Fruit fly (Drosophila melanogaster) whole organism, wandering third instar larva: ENCODE results near the gene CG3106.

Experiments used
- Abd-B ChIP-seq: fragments of >200 bp; optimal IDR thresholded peaks from 2 replicates; lab custom pipeline; 2017; ENCODE audit warnings: missing biosample characterization, missing genetic modification characterization
- CG32264 ChIP-seq: fragments of 200-800 bp; sonication (Bioruptor generic); optimal IDR thresholded peaks from 2 replicates; lab custom pipeline; 2016; ENCODE audit warnings: missing biosample characterization, missing genetic modification characterization
- CG9705 ChIP-seq: fragments of 200-800 bp; sonication (Bioruptor generic); optimal IDR thresholded peaks from 2 replicates; lab custom pipeline; 2018; ENCODE audit warnings: missing biosample characterization, mild to moderate bottlenecking, missing genetic modification characterization
- CrebA ChIP-seq: fragments of 200-800 bp; sonication (Bioruptor generic); optimal IDR thresholded peaks from 2 replicates; lab custom pipeline; 2016; ENCODE audit warnings: missing biosample characterization, mild to moderate bottlenecking, missing genetic modification characterization, borderline replicate concordance
- Dfd ChIP-seq: fragments of >200 bp; optimal IDR thresholded peaks from 2 replicates; lab custom pipeline; 2017; ENCODE audit warnings: missing biosample characterization, missing genetic modification characterization
- Dif ChIP-seq: fragments of 200-275, 200-300 bp; sonication (Bioruptor generic); optimal IDR thresholded peaks from 2 replicates; lab custom pipeline; 2018; ENCODE audit warnings: missing biosample characterization, missing genetic modification characterization; ENCODE audit not compliant: partially characterized antibody
- GATAd ChIP-seq: sonication (Bioruptor generic); optimal IDR thresholded peaks from 2 replicates; lab custom pipeline; 2016; ENCODE audit warnings: missing biosample characterization, missing genetic modification characterization
- HLH106 ChIP-seq: fragments of 200-800 bp; optimal IDR thresholded peaks from 3 replicates; lab custom pipeline; 2019; ENCODE audit warnings: missing biosample characterization, mild to moderate bottlenecking, missing genetic modification characterization, moderate library complexity
- Hnf4 ChIP-seq: fragments of 200-800 bp; sonication (Bioruptor generic); optimal IDR thresholded peaks from 2 replicates; lab custom pipeline; 2016; ENCODE audit warnings: missing biosample characterization, mild to moderate bottlenecking, missing genetic modification characterization
- Hr78 ChIP-seq: fragments of >200 bp; optimal IDR thresholded peaks from 2 replicates; lab custom pipeline; 2017; ENCODE audit warnings: missing biosample characterization, missing genetic modification characterization
- Hr83 ChIP-seq: fragments of 200-300 bp; sonication (Bioruptor generic); optimal IDR thresholded peaks from 2 replicates; lab custom pipeline; 2016; ENCODE audit warnings: missing biosample characterization, mild to moderate bottlenecking, missing genetic modification characterization, moderate library complexity; ENCODE audit not compliant: poor library complexity, severe bottlenecking
- Jra ChIP-seq: sonication (Bioruptor generic); optimal IDR thresholded peaks from 2 replicates; lab custom pipeline; 2016; ENCODE audit warnings: missing biosample characterization, missing genetic modification characterization
- Mio ChIP-seq: sonication (Bioruptor generic); optimal IDR thresholded peaks from 2 replicates; lab custom pipeline; 2016; ENCODE audit warnings: missing biosample characterization, missing genetic modification characterization
- Myc ChIP-seq: fragments of >200 bp; optimal IDR thresholded peaks from 2 replicates; lab custom pipeline; 2017
- N ChIP-seq: fragments of >200 bp; optimal IDR thresholded peaks from 2 replicates; lab custom pipeline; 2018; ENCODE audit warnings: missing biosample characterization, missing external identifiers, missing genetic modification characterization
- OdsH ChIP-seq: fragments of 200-800 bp; sonication (Bioruptor generic); optimal IDR thresholded peaks from 2 replicates; lab custom pipeline; 2016; ENCODE audit warnings: missing biosample characterization, mild to moderate bottlenecking, missing genetic modification characterization
- Rel ChIP-seq, 2 experiments: fragments of 200-800 bp; sonication (Bioruptor generic) in 1 of 2; optimal IDR thresholded peaks; 2 replicates in 1 of 2; 3 replicates in 1 of 2; lab custom pipeline; 2016 to 2019; ENCODE audit warnings: mild to moderate bottlenecking in 2 of 2, missing biosample characterization in 2 of 2, missing genetic modification characterization in 2 of 2, moderate library complexity in 1 of 2
- Sp1 ChIP-seq: fragments of 200-800 bp; sonication (Bioruptor generic); optimal IDR thresholded peaks from 3 replicates; lab custom pipeline; 2019; ENCODE audit warnings: missing biosample characterization, mild to moderate bottlenecking, missing genetic modification characterization, moderate library complexity
- Vsx2 ChIP-seq: fragments of 200-300, 225-300 bp; sonication (Bioruptor generic); optimal IDR thresholded peaks from 2 replicates; lab custom pipeline; 2018; ENCODE audit warnings: missing biosample characterization, missing genetic modification characterization; ENCODE audit not compliant: partially characterized antibody
- br ChIP-seq: fragments of 200-800 bp; sonication (Bioruptor generic); optimal IDR thresholded peaks from 2 replicates; lab custom pipeline; 2016; ENCODE audit warnings: missing biosample characterization, missing genetic modification characterization
- brk ChIP-seq: fragments of 200-800 bp; sonication (Bioruptor generic); optimal IDR thresholded peaks from 2 replicates; lab custom pipeline; 2016; ENCODE audit warnings: missing biosample characterization, mild to moderate bottlenecking, missing genetic modification characterization
- dl ChIP-seq, 2 experiments: fragments of 175-275, 200-275 bp in 1 of 2; fragments of 200-275 bp in 1 of 2; sonication (Bioruptor generic); optimal IDR thresholded peaks; lab custom pipeline; 2018; ENCODE audit warnings: mild to moderate bottlenecking in 2 of 2, missing biosample characterization in 2 of 2, missing genetic modification characterization in 2 of 2, moderate library complexity in 2 of 2; ENCODE audit not compliant: partially characterized antibody in 2 of 2, insufficient read depth in 1 of 2
- dmrt93B ChIP-seq: fragments of 200-800 bp; sonication (Bioruptor generic); optimal IDR thresholded peaks from 2 replicates; lab custom pipeline; 2018; ENCODE audit warnings: missing biosample characterization, mild to moderate bottlenecking, missing genetic modification characterization
- dsf ChIP-seq: sonication (Bioruptor generic); optimal IDR thresholded peaks from 2 replicates; lab custom pipeline; 2016; ENCODE audit warnings: missing biosample characterization, missing genetic modification characterization, borderline replicate concordance
- ey ChIP-seq: fragments of 200-800 bp; sonication (Bioruptor generic); optimal IDR thresholded peaks from 2 replicates; lab custom pipeline; 2016; ENCODE audit warnings: missing biosample characterization, missing genetic modification characterization
- foxo ChIP-seq, 2 experiments: fragments of 200-800 bp; sonication (Bioruptor generic); optimal IDR thresholded peaks; 2 replicates in 1 of 2; 3 replicates in 1 of 2; lab custom pipeline; 2016 to 2017; ENCODE audit warnings: missing biosample characterization in 2 of 2, missing genetic modification characterization in 2 of 2
- fru ChIP-seq: fragments of 200-800 bp; sonication (Bioruptor generic); optimal IDR thresholded peaks from 3 replicates; lab custom pipeline; 2016; ENCODE audit warnings: missing biosample characterization, mild to moderate bottlenecking, missing genetic modification characterization
- h ChIP-seq: fragments of 200-800 bp; sonication (Bioruptor generic); optimal IDR thresholded peaks from 3 replicates; lab custom pipeline; 2016; ENCODE audit warnings: missing biosample characterization, mild to moderate bottlenecking, missing genetic modification characterization
- jim ChIP-seq: fragments of 175-275, 200-325 bp; sonication (Bioruptor generic); optimal IDR thresholded peaks from 2 replicates; lab custom pipeline; 2016; ENCODE audit warnings: missing biosample characterization, mild to moderate bottlenecking, missing genetic modification characterization
- lola ChIP-seq: fragments of >200 bp; optimal IDR thresholded peaks from 2 replicates; lab custom pipeline; 2017; ENCODE audit warnings: missing biosample characterization, missing genetic modification characterization
- pan ChIP-seq: fragments of >200 bp; optimal IDR thresholded peaks from 2 replicates; lab custom pipeline; 2017
- psq ChIP-seq: fragments of 200-800 bp; sonication (Bioruptor generic); optimal IDR thresholded peaks from 3 replicates; lab custom pipeline; 2017; ENCODE audit warnings: missing biosample characterization, mild to moderate bottlenecking, missing genetic modification characterization, moderate library complexity
- rgr ChIP-seq: fragments of 200-800 bp; sonication (Bioruptor generic); optimal IDR thresholded peaks from 3 replicates; lab custom pipeline; 2016; ENCODE audit warnings: missing biosample characterization, mild to moderate bottlenecking, missing genetic modification characterization
- sage ChIP-seq: fragments of 200-800 bp; sonication (Bioruptor generic); optimal IDR thresholded peaks from 2 replicates; lab custom pipeline; 2016; ENCODE audit warnings: missing biosample characterization, mild to moderate bottlenecking, missing genetic modification characterization
- sv ChIP-seq: fragments of 200-800 bp; sonication (Bioruptor generic); optimal IDR thresholded peaks from 3 replicates; lab custom pipeline; 2016; ENCODE audit warnings: missing biosample characterization, missing genetic modification characterization
- tai ChIP-seq: sonication (Bioruptor generic); optimal IDR thresholded peaks from 2 replicates; lab custom pipeline; 2016; ENCODE audit warnings: missing biosample characterization, missing genetic modification characterization
- usp ChIP-seq: fragments of >200 bp; optimal IDR thresholded peaks from 2 replicates; lab custom pipeline; 2017; ENCODE audit warnings: missing biosample characterization, missing genetic modification characterization
- woc ChIP-seq: sonication (Bioruptor generic); optimal IDR thresholded peaks from 2 replicates; lab custom pipeline; 2016; ENCODE audit warnings: missing biosample characterization, mild to moderate bottlenecking, missing genetic modification characterization

CG3106 gene

dm6 chrX:9644828-9645227 lies 17.9 kb downstream of the CG3106 start:
- TF ChIP-seq foxo (GFP tag; optimal IDR thresholded peaks at IDR 0.05; lab: Kevin White, UChicago) (no peak), sv (no peak), Hnf4 (GFP tag; lab: Kevin White, UChicago) (no peak), usp (GFP tag; lab: Kevin White, UChicago) (no peak), Myc (lab: Kevin White, UChicago) (no peak), Mio (GFP tag; lab: Kevin White, UChicago) (no peak), Hr83 (GFP tag; lab: Kevin White, UChicago) (no peak)

dm6 chrX:9641184-9641772 lies 21.4 kb downstream of the CG3106 start:
- TF ChIP-seq dmrt93B (GFP tag; lab: Kevin White, UChicago) (peak; percentile 29), CG32264 (no peak), CrebA (GFP tag; lab: Kevin White, UChicago) (no peak), rgr (GFP tag; lab: Kevin White, UChicago) (peak; percentile 74), Sp1 (GFP tag; lab: Kevin White, UChicago) (peak; percentile 67), OdsH (GFP tag; lab: Kevin White, UChicago) (peak; percentile 56), pan (lab: Kevin White, UChicago) (no peak), usp (GFP tag; lab: Kevin White, UChicago) (no peak), Dif (GFP tag; lab: Kevin White, UChicago) (no peak), ey (GFP tag; lab: Kevin White, UChicago) (peak; percentile 38), h (GFP tag; lab: Kevin White, UChicago) (peak; percentile 12), foxo (GFP tag; optimal IDR thresholded peaks at IDR 0.05; lab: Kevin White, UChicago) (peak in 1 of 2 experiments; percentile 52), CG9705 (GFP tag; lab: Kevin White, UChicago) (no peak), Hr83 (GFP tag; lab: Kevin White, UChicago) (no peak), psq (peak; percentile 39), fru (GFP tag; lab: Kevin White, UChicago) (peak; percentile 43), Jra (GFP tag; lab: Kevin White, UChicago) (no peak), lola (GFP tag; lab: Kevin White, UChicago) (no peak), Dfd (GFP tag; lab: Kevin White, UChicago) (no peak), HLH106 (tag; lab: Kevin White, UChicago) (peak; percentile 67), dl (GFP tag; optimal IDR thresholded peaks at IDR 0.05; lab: Kevin White, UChicago; ENCODE audit: insufficient read depth in 1 of 2, partially characterized antibody in 2 of 2) (no peak), Myc (lab: Kevin White, UChicago) (no peak)

DNA sequence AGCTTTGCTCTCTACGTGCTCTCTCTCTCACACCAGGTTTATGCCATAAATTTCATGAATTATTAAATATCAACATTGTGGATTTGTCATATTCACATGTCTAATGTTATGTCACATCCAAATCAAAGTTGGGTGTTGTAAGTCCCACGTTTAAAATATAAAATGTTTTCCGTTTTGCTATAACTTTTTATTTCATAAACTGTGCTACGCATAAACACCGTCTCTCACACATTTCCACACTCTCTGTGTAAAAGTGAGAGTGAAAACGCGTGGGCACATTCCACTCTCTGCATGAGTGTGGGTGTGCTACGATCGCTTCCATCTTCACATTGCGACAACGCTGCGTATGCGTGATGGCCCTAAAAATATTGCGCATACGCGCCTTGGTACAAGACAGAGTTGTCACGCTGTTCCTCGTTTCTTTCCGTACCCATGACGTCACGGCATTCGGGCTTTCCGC lies 22.0 kb downstream of the CG3106 start:
- TF ChIP-seq HLH106 (tag; lab: Kevin White, UChicago) (peak; percentile 95), dsf (GFP tag; lab: Kevin White, UChicago) (peak; percentile 57), CrebA (GFP tag; lab: Kevin White, UChicago) (peak; percentile 67), CG9705 (GFP tag; lab: Kevin White, UChicago) (peak; percentile 93), lola (GFP tag; lab: Kevin White, UChicago) (no peak), pan (lab: Kevin White, UChicago) (no peak), sv (peak; percentile 93), jim (no peak), dmrt93B (GFP tag; lab: Kevin White, UChicago) (peak; percentile 83), Sp1 (GFP tag; lab: Kevin White, UChicago) (peak; percentile 97), Hr78 (GFP tag; lab: Kevin White, UChicago) (no peak), ey (GFP tag; lab: Kevin White, UChicago) (peak; percentile 89), Rel (GFP tag; optimal IDR thresholded peaks at IDR 0.05; lab: Kevin White, UChicago) (peak; percentile 43), Rel (tag; optimal IDR thresholded peaks at IDR 0.05; lab: Kevin White, UChicago) (peak; percentile 88), OdsH (GFP tag; lab: Kevin White, UChicago) (peak; percentile 94), sage (peak; percentile 88), dl (GFP tag; optimal IDR thresholded peaks at IDR 0.05; lab: Kevin White, UChicago; ENCODE audit: insufficient read depth in 1 of 2, partially characterized antibody in 2 of 2) (no peak), usp (GFP tag; lab: Kevin White, UChicago) (no peak), Hnf4 (GFP tag; lab: Kevin White, UChicago) (peak; percentile 89), woc (GFP tag; lab: Kevin White, UChicago) (peak; percentile 72), Dif (GFP tag; lab: Kevin White, UChicago) (no peak), foxo (GFP tag; optimal IDR thresholded peaks at IDR 0.05; lab: Kevin White, UChicago) (peak; percentile 71 to 94), tai (peak; percentile 79), h (GFP tag; lab: Kevin White, UChicago) (peak; percentile 93), CG32264 (peak; percentile 81), Abd-B (GFP tag; lab: Kevin White, UChicago) (no peak), rgr (GFP tag; lab: Kevin White, UChicago) (peak; percentile 95), Myc (lab: Kevin White, UChicago) (no peak), Dfd (GFP tag; lab: Kevin White, UChicago) (no peak), brk (GFP tag; lab: Kevin White, UChicago) (peak; percentile 91), fru (GFP tag; lab: Kevin White, UChicago) (peak; percentile 94), Mio (GFP tag; lab: Kevin White, UChicago) (peak; percentile 51), Hr83 (GFP tag; lab: Kevin White, UChicago) (peak; percentile 59), br (peak; percentile 94), N (GFP tag; lab: Kevin White, UChicago) (no peak), GATAd (GFP tag; lab: Kevin White, UChicago) (no peak), Vsx2 (GFP tag; lab: Kevin White, UChicago) (no peak), psq (peak; percentile 83), Jra (GFP tag; lab: Kevin White, UChicago) (peak; percentile 77)
